Fruit fly (Drosophila melanogaster) whole organism, embryonic: ENCODE results near the gene CG7953.

Source experiments
- Abd-B ChIP-seq: fragments of 200-800 bp; sonication (Bioruptor generic); optimal IDR thresholded peaks from 2 replicates; lab custom pipeline; 2018; ENCODE audit warnings: missing biosample characterization, mild to moderate bottlenecking, missing genetic modification characterization, moderate library complexity
- Adf1 ChIP-seq: fragments of 200-800 bp; sonication (Bioruptor generic); IDR thresholded peaks from 2 replicates; pipeline ENCODE4 v1.3.6; 2022; ENCODE audit warnings: missing biosample characterization, missing genetic modification characterization
- Atf6 ChIP-seq: fragments of 200-800 bp; sonication (Bioruptor generic); IDR thresholded peaks from 2 replicates; pipeline ENCODE4 v1.3.6; 2022; ENCODE audit warnings: missing biosample characterization, missing genetic modification characterization
- CG10274 ChIP-seq: fragments of 200-800 bp; sonication (Bioruptor generic); optimal IDR thresholded peaks from 3 replicates; lab custom pipeline; 2017; ENCODE audit warnings: missing biosample characterization, mild to moderate bottlenecking, missing genetic modification characterization
- CG10543 ChIP-seq: fragments of 200-800 bp; sonication (Bioruptor generic); optimal IDR thresholded peaks from 3 replicates; lab custom pipeline; 2017; ENCODE audit warnings: missing biosample characterization, mild to moderate bottlenecking, missing genetic modification characterization, moderate library complexity
- CG10565 ChIP-seq: fragments of 200-800 bp; sonication (Bioruptor generic); optimal IDR thresholded peaks from 3 replicates; lab custom pipeline; 2016; ENCODE audit warnings: missing biosample characterization, mild to moderate bottlenecking, missing genetic modification characterization
- CG11560 ChIP-seq: fragments of 200-800 bp; sonication (Bioruptor generic); IDR thresholded peaks from 3 replicates; pipeline ENCODE4 v1.3.6; 2022; ENCODE audit warnings: missing biosample characterization, missing genetic modification characterization
- CG12769 ChIP-seq: fragments of 200-800 bp; sonication (Bioruptor generic); optimal IDR thresholded peaks from 2 replicates; lab custom pipeline; 2019; ENCODE audit warnings: missing biosample characterization, mild to moderate bottlenecking, missing genetic modification characterization, moderate library complexity
- CG13894 ChIP-seq: fragments of 200-800 bp; sonication (Bioruptor generic); optimal IDR thresholded peaks from 3 replicates; lab custom pipeline; 2018; ENCODE audit warnings: missing biosample characterization, mild to moderate bottlenecking, missing genetic modification characterization, moderate library complexity
- CG1603 ChIP-seq: fragments of 200-800 bp; sonication (Bioruptor generic); optimal IDR thresholded peaks from 2 replicates; lab custom pipeline; 2019; ENCODE audit warnings: missing biosample characterization, mild to moderate bottlenecking, missing genetic modification characterization, moderate library complexity
- CG17568 ChIP-seq: fragments of 200-800 bp; sonication (Bioruptor generic); optimal IDR thresholded peaks from 2 replicates; lab custom pipeline; 2018; ENCODE audit warnings: missing biosample characterization, mild to moderate bottlenecking, missing genetic modification characterization, moderate library complexity
- CG2199 ChIP-seq: fragments of 200-800 bp; sonication (Bioruptor generic); IDR thresholded peaks from 3 replicates; pipeline ENCODE4 v1.3.6; 2022; ENCODE audit warnings: missing biosample characterization, missing genetic modification characterization
- CG34224 ChIP-seq: fragments of 200-800 bp; sonication (Bioruptor generic); IDR thresholded peaks from 3 replicates; pipeline ENCODE4 v1.3.6; 2022; ENCODE audit warnings: missing biosample characterization, missing genetic modification characterization; ENCODE audit not compliant: partially characterized antibody
- CG3838 ChIP-seq: fragments of 200-800 bp; sonication (Bioruptor generic); optimal IDR thresholded peaks from 3 replicates; lab custom pipeline; 2016; ENCODE audit warnings: missing biosample characterization, missing genetic modification characterization
- CG4360 ChIP-seq: fragments of 200-800 bp; sonication (Bioruptor generic); IDR thresholded peaks from 2 replicates; pipeline ENCODE4 v1.3.6; 2022; ENCODE audit warnings: missing biosample characterization, missing genetic modification characterization
- CG6175 ChIP-seq: fragments of 200-800 bp; sonication (Bioruptor generic); IDR thresholded peaks from 3 replicates; pipeline ENCODE4 v1.3.6; 2022; ENCODE audit warnings: missing biosample characterization, missing genetic modification characterization
- CG6272 ChIP-seq: fragments of 200-800 bp; sonication (Bioruptor generic); IDR thresholded peaks from 2 replicates; pipeline ENCODE4 v1.3.6; 2022; ENCODE audit warnings: missing biosample characterization, missing genetic modification characterization
- CG8765 ChIP-seq: fragments of 200-800 bp; sonication (Bioruptor generic); IDR thresholded peaks from 2 replicates; pipeline ENCODE4 v1.3.6; 2022; ENCODE audit warnings: missing biosample characterization, missing genetic modification characterization
- Deaf1 ChIP-seq: fragments of 200-800 bp; optimal IDR thresholded peaks from 3 replicates; lab custom pipeline; 2019; ENCODE audit warnings: missing biosample characterization, mild to moderate bottlenecking, missing genetic modification characterization, moderate library complexity
- Drgx ChIP-seq: fragments of 200-800 bp; sonication (Bioruptor generic); IDR thresholded peaks from 2 replicates; pipeline ENCODE4 v1.3.6; 2022; ENCODE audit warnings: missing biosample characterization, missing genetic modification characterization
- Elba2 ChIP-seq: fragments of 200-800 bp; sonication (Bioruptor generic); optimal IDR thresholded peaks from 3 replicates; lab custom pipeline; 2016; ENCODE audit warnings: missing biosample characterization, missing genetic modification characterization
- Max ChIP-seq: fragments of 200-800 bp; sonication (Bioruptor generic); optimal IDR thresholded peaks from 2 replicates; lab custom pipeline; 2016; ENCODE audit warnings: missing biosample characterization, mild to moderate bottlenecking, missing genetic modification characterization
- Med ChIP-seq: fragments of 200-800 bp; sonication (Bioruptor generic); peaks from one replicate; lab custom pipeline; 2016; ENCODE audit warnings: missing biosample characterization, missing genetic modification characterization, mild to moderate bottlenecking, inconsistent platforms, moderate library complexity
- PHDP ChIP-seq: fragments of 200-800 bp; sonication (Bioruptor generic); optimal IDR thresholded peaks from 3 replicates; lab custom pipeline; 2018; ENCODE audit warnings: missing biosample characterization, mild to moderate bottlenecking, missing genetic modification characterization, moderate library complexity
- Poxn ChIP-seq: fragments of 200-800 bp; sonication (Bioruptor generic); IDR thresholded peaks from 2 replicates; pipeline ENCODE4 v1.3.6; 2022; ENCODE audit warnings: missing biosample characterization, missing genetic modification characterization
- Rfx ChIP-seq: fragments of 200-800 bp; sonication (Bioruptor generic); IDR thresholded peaks from 2 replicates; pipeline ENCODE4 v1.3.6; 2022; ENCODE audit warnings: missing biosample characterization, missing genetic modification characterization
- bab2 ChIP-seq: fragments of 200-800 bp; sonication (Bioruptor generic); optimal IDR thresholded peaks from 2 replicates; lab custom pipeline; 2016; ENCODE audit warnings: missing biosample characterization, missing genetic modification characterization
- corto ChIP-seq: fragments of 200-800 bp; sonication (Bioruptor generic); optimal IDR thresholded peaks from 2 replicates; lab custom pipeline; 2016; ENCODE audit warnings: missing biosample characterization, mild to moderate bottlenecking, missing genetic modification characterization, moderate library complexity
- cwo ChIP-seq: fragments of 200-800 bp; sonication (Bioruptor generic); optimal IDR thresholded peaks from 3 replicates; lab custom pipeline; 2017; ENCODE audit warnings: missing biosample characterization, missing genetic modification characterization, mild to moderate bottlenecking, moderate library complexity, missing genetic modification reagents
- ftz-f1 ChIP-seq: fragments of 200-800 bp; sonication (Bioruptor generic); optimal IDR thresholded peaks from 2 replicates; lab custom pipeline; 2016; ENCODE audit warnings: missing biosample characterization, missing genetic modification characterization
- insv ChIP-seq, 2 experiments: fragments of 200-800 bp; sonication (Bioruptor generic); optimal IDR thresholded peaks; 3 replicates each; lab custom pipeline; 2016 to 2018; ENCODE audit warnings: missing biosample characterization in 2 of 2, missing genetic modification characterization in 2 of 2
- kni ChIP-seq: fragments of 200-800 bp; sonication (Bioruptor generic); optimal IDR thresholded peaks from 3 replicates; lab custom pipeline; 2017; ENCODE audit warnings: mild to moderate bottlenecking, missing biosample characterization, missing genetic modification reagents, missing genetic modification characterization
- lbe ChIP-seq: fragments of 200-800 bp; sonication (Bioruptor generic); optimal IDR thresholded peaks from 2 replicates; lab custom pipeline; 2016; ENCODE audit warnings: missing biosample characterization, mild to moderate bottlenecking, missing genetic modification characterization
- row ChIP-seq: fragments of 200-800 bp; sonication (Bioruptor generic); IDR thresholded peaks from 3 replicates; pipeline ENCODE4 v1.3.6; 2022; ENCODE audit warnings: missing biosample characterization, missing genetic modification characterization
- sd ChIP-seq: fragments of 200-800 bp; sonication (Bioruptor generic); optimal IDR thresholded peaks from 3 replicates; lab custom pipeline; 2018; ENCODE audit warnings: missing biosample characterization, mild to moderate bottlenecking, missing genetic modification characterization, moderate library complexity
- so ChIP-seq: fragments of 200-800 bp; sonication (Bioruptor generic); IDR thresholded peaks from 3 replicates; pipeline ENCODE4 v1.3.6; 2022; ENCODE audit warnings: missing biosample characterization, missing genetic modification characterization
- vvl ChIP-seq: fragments of 200-800 bp; sonication (Bioruptor generic); IDR thresholded peaks from 2 replicates; pipeline ENCODE4 v1.3.6; 2022; ENCODE audit warnings: missing biosample characterization, missing genetic modification characterization

CG7953 gene

dm6 chr2L:13835959-13836358, 11.8 kb upstream of the CG7953 start (continued):
- TF ChIP-seq CG8765 (GFP tag; lab: Robert Waterston, UW) (0 out of 2 replicates have a peak, but pooled peaks have one; percentile 15), CG6272 (GFP tag; lab: Robert Waterston, UW) (no peak), Poxn (no peak), Abd-B (GFP tag; lab: Kevin White, UChicago) (no peak), CG10565 (GFP tag; lab: Kevin White, UChicago) (no peak), CG1603 (tag; lab: Kevin White, UChicago) (no peak), CG10274 (GFP tag; lab: Kevin White, UChicago) (no peak), Drgx (0 out of 2 replicates have a peak, but pooled peaks have one; percentile 6), Max (GFP tag; lab: Kevin White, UChicago) (no peak)

- 0 out of 2 replicates have a peak, but pooled peaks have one; percentile 18 for TF ChIP-seq CG4360 (GFP tag; lab: Robert Waterston, UW)
- TF ChIP-seq lbe = peak; percentile 45
- no peak for TF ChIP-seq CG17568 (GFP tag; lab: Kevin White, UChicago)
- 0 out of 3 replicates have a peak, but pooled peaks have one; percentile 54 for TF ChIP-seq CG2199 (GFP tag; lab: Robert Waterston, UW)
- TF ChIP-seq insv (GFP tag; optimal IDR thresholded peaks at IDR 0.05; lab: Kevin White, UChicago) = peak in 1 of 2 experiments; percentile 89
- peak; percentile 79 for TF ChIP-seq CG12769 (tag; lab: Kevin White, UChicago)
- TF ChIP-seq Rfx (GFP tag; lab: Robert Waterston, UW) = no peak
- peak; percentile 25 for TF ChIP-seq CG13894 (tag; lab: Kevin White, UChicago)
- TF ChIP-seq CG34224 (GFP tag; lab: Robert Waterston, UW) = 0 out of 3 replicates have a peak, but pooled peaks have one; percentile 34
- peak; percentile 48; the same call in 1 of the 2 replicates for TF ChIP-seq Adf1
- TF ChIP-seq ftz-f1 = no peak
- TF ChIP-seq kni (GFP tag; lab: Kevin White, UChicago) = peak; percentile 48
- peak; percentile 83 for TF ChIP-seq cwo (GFP tag; lab: Kevin White, UChicago)
- TF ChIP-seq CG6175 (GFP tag; lab: Robert Waterston, UW) = peak; percentile 92; the same call in 2 of the 3 replicates
- 0 out of 2 replicates have a peak, but pooled peaks have one; percentile 52 for TF ChIP-seq vvl
- TF ChIP-seq CG10543 (GFP tag; lab: Kevin White, UChicago) = peak; percentile 2
- peak; percentile 32; the same call in 1 of the 3 replicates for TF ChIP-seq so (GFP tag; lab: Robert Waterston, UW)
- TF ChIP-seq PHDP (tag; lab: Kevin White, UChicago) = no peak
- peak; percentile 41 for TF ChIP-seq Elba2
- no peak for TF ChIP-seq Atf6
- TF ChIP-seq CG3838 (GFP tag; lab: Kevin White, UChicago) = no peak
- peak; percentile 56 for TF ChIP-seq Deaf1 (tag; lab: Kevin White, UChicago)
- peak; percentile 4 for TF ChIP-seq Med (GFP tag; lab: Kevin White, UChicago)
- TF ChIP-seq row (GFP tag; lab: Robert Waterston, UW) = no peak
- no peak for TF ChIP-seq CG11560
- peak; percentile 16 for TF ChIP-seq corto
- peak; percentile 72 for TF ChIP-seq sd (tag; lab: Kevin White, UChicago)
- TF ChIP-seq bab2 (GFP tag; lab: Kevin White, UChicago) = no peak
These were observed 10.1 kb upstream of the CG7953 start for dm6 chr2L:13837579-13837978.
